Worm (Caenorhabditis elegans) whole organism, L4 larva: ENCODE data around the gene srz-9.

ENCODE experiments used
- D1046.2 ChIP-seq: fragments of 200-800 bp; sonication (Bioruptor generic); IDR thresholded peaks from 2 replicates; pipeline ENCODE4 v1.3.6; 2022; ENCODE audit warnings: missing genetic modification characterization, missing compliant biosample characterization
- F37D6.2 ChIP-seq: sonication (generic microtip); optimal IDR thresholded peaks from 2 replicates; lab custom pipeline; 2016; ENCODE audit warnings: mild to moderate bottlenecking, missing genetic modification characterization, missing compliant biosample characterization
- F44E2.7 ChIP-seq: fragments of 200-800 bp; sonication (Bioruptor generic); IDR thresholded peaks from 2 replicates; pipeline ENCODE4 v2.1.2; 2022; ENCODE audit warnings: missing genetic modification characterization, missing compliant biosample characterization
- Y5F2A.4 ChIP-seq: fragments of 200-800 bp; sonication (Bioruptor generic); optimal IDR thresholded peaks from 2 replicates; lab custom pipeline; 2018; ENCODE audit warnings: mild to moderate bottlenecking, missing genetic modification characterization, missing compliant biosample characterization
- ZK337.2 ChIP-seq: fragments of 200-800 bp; sonication (Bioruptor generic); IDR thresholded peaks from 2 replicates; pipeline ENCODE4 v1.3.6; 2022; ENCODE audit warnings: missing genetic modification reagents, missing genetic modification characterization, missing compliant biosample characterization
- aha-1 ChIP-seq: fragments of 150-350 bp; peaks from one replicate; lab custom pipeline; 2014; ENCODE audit warnings: missing biosample characterization, missing genetic modification characterization
- ama-1 ChIP-seq: fragments of 150-350 bp; optimal IDR thresholded peaks from 2 replicates; lab custom pipeline; 2014; ENCODE audit warnings: inconsistent platforms, mixed read lengths
- ceh-32 ChIP-seq: sonication (generic microtip); optimal IDR thresholded peaks from 2 replicates; lab custom pipeline; 2016; ENCODE audit warnings: mild to moderate bottlenecking, missing genetic modification characterization, missing compliant biosample characterization; ENCODE audit not compliant: poor library complexity
- ceh-44 ChIP-seq: fragments of 200-800 bp; sonication (Bioruptor generic); IDR thresholded peaks from 2 replicates; pipeline ENCODE4 v1.3.6; 2022; ENCODE audit warnings: missing genetic modification reagents, missing genetic modification characterization, missing compliant biosample characterization
- ceh-62 ChIP-seq: sonication (generic microtip); optimal IDR thresholded peaks from 2 replicates; lab custom pipeline; 2017; ENCODE audit warnings: missing biosample characterization, missing genetic modification characterization
- ces-1 ChIP-seq: fragments of 150-350 bp; sonication (generic microtip); optimal IDR thresholded peaks from 4 replicates; lab custom pipeline; 2014; ENCODE audit warnings: missing biosample characterization, missing genetic modification reagents, missing genetic modification characterization
- ctbp-1 ChIP-seq: fragments of 200-800 bp; sonication (Bioruptor generic); IDR thresholded peaks from 2 replicates; pipeline ENCODE4 v1.3.6; 2022; ENCODE audit warnings: missing genetic modification reagents, missing genetic modification characterization, missing compliant biosample characterization
- daf-16 ChIP-seq, 3 experiments: sonication (generic microtip); optimal IDR thresholded peaks; 2 replicates each; lab custom pipeline; 2016 to 2017; ENCODE audit warnings: missing genetic modification characterization in 3 of 3, missing genetic modification reagents in 3 of 3, mild to moderate bottlenecking in 2 of 3, missing compliant biosample characterization in 2 of 3, missing biosample characterization in 1 of 3, moderate library complexity in 1 of 3
- daf-19 ChIP-seq: fragments of 200-800 bp; sonication (Bioruptor generic); conservative IDR thresholded peaks from 2 replicates; pipeline ENCODE4 v1.3.6; 2022; ENCODE audit warnings: missing genetic modification characterization, missing compliant biosample characterization
- dmd-6 ChIP-seq: fragments of 200-800 bp; sonication (Bioruptor generic); IDR thresholded peaks from 2 replicates; pipeline ENCODE4 v1.3.6; 2022; ENCODE audit warnings: missing genetic modification reagents, missing genetic modification characterization, missing compliant biosample characterization
- dpl-1 ChIP-seq: fragments of 150-350 bp; optimal IDR thresholded peaks from 2 replicates; lab custom pipeline; 2014; ENCODE audit warnings: missing biosample characterization, missing genetic modification reagents, missing genetic modification characterization
- dve-1 ChIP-seq: sonication (generic microtip); optimal IDR thresholded peaks from 2 replicates; lab custom pipeline; 2017; ENCODE audit warnings: antibody characterized with exemption, mild to moderate bottlenecking, missing genetic modification characterization, missing compliant biosample characterization; ENCODE audit not compliant: insufficient read depth
- hlh-11 ChIP-seq: fragments of 200-800 bp; sonication (Bioruptor generic); optimal IDR thresholded peaks from 2 replicates; lab custom pipeline; 2018; ENCODE audit warnings: mild to moderate bottlenecking, missing genetic modification characterization, missing compliant biosample characterization
- jun-1 ChIP-seq: fragments of 150-350 bp; optimal IDR thresholded peaks from 2 replicates; lab custom pipeline; 2014; ENCODE audit warnings: missing biosample characterization, missing genetic modification reagents, missing genetic modification characterization
- lim-7 ChIP-seq: fragments of 200-800 bp; sonication (Bioruptor generic); IDR thresholded peaks from 2 replicates; pipeline ENCODE4 v1.3.6; 2022; ENCODE audit warnings: missing genetic modification characterization, missing compliant biosample characterization
- lin-13 ChIP-seq: fragments of 150-350 bp; optimal IDR thresholded peaks from 2 replicates; lab custom pipeline; 2014; ENCODE audit warnings: missing biosample characterization, missing genetic modification reagents, missing genetic modification characterization
- lsy-2 ChIP-seq, 2 experiments: fragments of 150-350 bp in 1 of 2; sonication (generic microtip) in 1 of 2; optimal IDR thresholded peaks; 2 replicates each; lab custom pipeline; 2014 to 2017; ENCODE audit warnings: missing biosample characterization in 2 of 2, missing genetic modification characterization in 2 of 2
- mdt-29 ChIP-seq: fragments of 200-800 bp; sonication (Bioruptor generic); IDR thresholded peaks from 2 replicates; pipeline ENCODE4 v1.3.6; 2022; ENCODE audit warnings: missing genetic modification reagents, missing genetic modification characterization, missing compliant biosample characterization
- mep-1 ChIP-seq: fragments of 150-350 bp; sonication (generic microtip); optimal IDR thresholded peaks from 3 replicates; lab custom pipeline; 2014; ENCODE audit warnings: missing biosample characterization, missing genetic modification characterization
- mes-2 ChIP-seq: sonication (generic microtip); optimal IDR thresholded peaks from 2 replicates; lab custom pipeline; 2016; ENCODE audit warnings: missing genotype, mild to moderate bottlenecking, missing genetic modification characterization, missing compliant biosample characterization; ENCODE audit not compliant: poor library complexity, severe bottlenecking
- nhr-28 ChIP-seq: fragments of 150-350 bp; optimal IDR thresholded peaks from 2 replicates; lab custom pipeline; 2014; ENCODE audit warnings: missing biosample characterization, missing genetic modification characterization
- nhr-48 ChIP-seq: sonication (generic microtip); optimal IDR thresholded peaks from 2 replicates; lab custom pipeline; 2016; ENCODE audit warnings: mild to moderate bottlenecking, missing genetic modification characterization, missing compliant biosample characterization
- pqm-1 ChIP-seq: sonication (generic microtip); optimal IDR thresholded peaks from 2 replicates; lab custom pipeline; 2017; ENCODE audit warnings: missing biosample characterization, missing genetic modification characterization
- rbr-2 ChIP-seq: sonication (generic microtip); optimal IDR thresholded peaks from 2 replicates; lab custom pipeline; 2016; ENCODE audit warnings: missing genotype, missing genetic modification characterization, missing compliant biosample characterization
- saeg-2 ChIP-seq: fragments of 200-800 bp; sonication (Bioruptor generic); IDR thresholded peaks from 2 replicates; pipeline ENCODE4 v1.3.6; 2022; ENCODE audit warnings: missing genetic modification reagents, missing genetic modification characterization, missing compliant biosample characterization
- set-16 ChIP-seq: fragments of 200-800 bp; sonication (Bioruptor generic); IDR thresholded peaks from 2 replicates; pipeline ENCODE4 v1.3.6; 2022; ENCODE audit warnings: missing genetic modification reagents, missing genetic modification characterization, missing compliant biosample characterization
- skn-1 ChIP-seq: fragments of 150-350 bp; optimal IDR thresholded peaks from 2 replicates; lab custom pipeline; 2014; ENCODE audit warnings: missing biosample characterization, missing genetic modification characterization
- unc-62 ChIP-seq, 3 experiments: fragments of 150-350 bp in 1 of 3; sonication (generic microtip); optimal IDR thresholded peaks in 2 of 3; peaks in 1 of 3; 1 replicate in 1 of 3; 2 replicates in 2 of 3; lab custom pipeline; 2014 to 2017; ENCODE audit warnings: missing biosample characterization in 3 of 3, missing genetic modification characterization in 3 of 3, missing genetic modification reagents in 3 of 3, missing genotype in 1 of 3
- zfp-2 ChIP-seq: sonication (generic microtip); optimal IDR thresholded peaks from 2 replicates; lab custom pipeline; 2016; ENCODE audit warnings: mild to moderate bottlenecking, missing genetic modification characterization, missing compliant biosample characterization
- zfp-3 ChIP-seq: fragments of 200-800 bp; sonication (Bioruptor generic); conservative IDR thresholded peaks from 2 replicates; pipeline ENCODE4 v1.3.6; 2022; ENCODE audit warnings: missing genetic modification reagents, missing genetic modification characterization, missing compliant biosample characterization
- zip-2 ChIP-seq: fragments of 150-350 bp; optimal IDR thresholded peaks from 2 replicates; lab custom pipeline; 2014; ENCODE audit warnings: missing biosample characterization, missing genetic modification characterization
- ztf-7 ChIP-seq: fragments of 150-350 bp; optimal IDR thresholded peaks from 2 replicates; lab custom pipeline; 2014; ENCODE audit warnings: missing biosample characterization, missing genetic modification characterization

The srz-9 gene

DNA sequence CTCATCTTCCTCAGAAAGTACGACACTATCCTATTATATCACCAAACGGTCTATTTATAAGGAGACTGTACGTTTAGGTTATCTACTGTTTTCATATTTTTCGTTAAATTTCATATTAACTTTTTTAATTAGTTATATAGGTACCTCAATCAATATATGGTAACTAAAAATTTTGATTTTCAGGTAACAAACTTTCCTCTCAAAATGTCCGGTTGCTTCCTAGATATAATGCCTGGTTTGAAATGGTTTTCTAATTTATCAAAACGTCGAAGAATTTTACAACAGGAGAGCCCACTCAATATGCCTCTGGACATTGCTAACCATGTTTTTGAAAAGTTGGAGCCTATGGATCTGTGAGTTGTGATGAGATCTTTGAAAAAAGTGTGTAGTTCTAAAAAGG is 33.8 kb downstream of the srz-9 start, which contains the start of gene fbxa-28:
Gene fbxa-28 (plus strand): TSS at position 301 of the 400 bp plus-strand sequence.
- TF ChIP-seq ZK337.2, result no peak
- TF ChIP-seq ama-1 (lab: Kevin White, UChicago), result no peak
- no peak for TF ChIP-seq dpl-1 (GFP tag; lab: Kevin White, UChicago)
- no peak for TF ChIP-seq ceh-32 (tag; lab: Kevin White, UChicago)
- no peak for TF ChIP-seq skn-1
- no peak for TF ChIP-seq mep-1 (tag; lab: Kevin White, UChicago)
- TF ChIP-seq zfp-2 (tag; lab: Kevin White, UChicago), result no peak
- no peak for TF ChIP-seq mes-2 (tag; lab: Kevin White, UChicago)
- TF ChIP-seq saeg-2, result no peak
- TF ChIP-seq nhr-48 (tag; lab: Kevin White, UChicago), result no peak
- TF ChIP-seq F44E2.7 (GFP tag; lab: Robert Waterston, UW), result no peak
- TF ChIP-seq ceh-62 (tag; lab: Kevin White, UChicago), result no peak
- no peak for TF ChIP-seq lin-13 (GFP tag; lab: Kevin White, UChicago)
- no peak for TF ChIP-seq zfp-3
- no peak for TF ChIP-seq D1046.2 (GFP tag; lab: Robert Waterston, UW)
- no peak for TF ChIP-seq mdt-29 (GFP tag; lab: Robert Waterston, UW)

- TF ChIP-seq F37D6.2 (tag; lab: Kevin White, UChicago) (no peak), lsy-2 (tag; optimal IDR thresholded peaks at IDR 0.05; lab: Kevin White, UChicago) (no peak), jun-1 (tag; lab: Kevin White, UChicago) (no peak), unc-62 (GFP tag; optimal IDR thresholded peaks at IDR 0.05 in 1 of 2; lab: Kevin White, UChicago) (peak in 1 of 2 experiments; percentile 16), unc-62 (tag; optimal IDR thresholded peaks at IDR 0.05; lab: Kevin White, UChicago) (no peak), ctbp-1 (GFP tag; lab: Robert Waterston, UW) (no peak), ztf-7 (no peak), nhr-48 (tag; lab: Kevin White, UChicago) (no peak)
Measured at ce11 chrIII:1303414-1303813, 39.6 kb downstream of the srz-9 start, which contains the start of gene fbxa-75. Gene fbxa-75, plus strand, starts transcription at chrIII:1303714.

DNA sequence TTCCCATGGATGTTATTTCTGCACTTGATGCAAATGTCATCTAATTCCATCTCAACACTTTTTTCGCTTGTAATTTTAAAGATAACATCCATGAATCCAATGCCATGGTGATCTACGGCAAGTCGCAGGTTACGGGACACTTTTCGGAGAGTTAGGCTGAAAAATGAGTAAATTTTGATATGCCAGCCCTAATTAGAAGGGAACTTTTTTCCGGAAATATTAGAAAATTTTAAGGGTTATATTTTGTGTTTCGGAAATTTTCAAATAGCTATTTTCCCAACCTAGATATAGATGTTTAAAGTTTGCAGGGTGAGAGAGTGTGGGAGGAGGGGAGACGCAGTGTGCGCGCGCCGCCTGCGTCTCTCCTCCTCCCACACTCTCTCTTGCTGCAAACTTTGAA is 43.5 kb downstream of the srz-9 start:
- TF ChIP-seq aha-1 (tag; lab: Kevin White, UChicago), result peak; percentile 23
- no peak for TF ChIP-seq daf-19 (GFP tag; lab: Robert Waterston, UW)
- peak in 1 of 2 experiments; percentile 77 for TF ChIP-seq unc-62 (GFP tag; optimal IDR thresholded peaks at IDR 0.05 in 1 of 2; lab: Kevin White, UChicago)
- TF ChIP-seq unc-62 (tag; optimal IDR thresholded peaks at IDR 0.05; lab: Kevin White, UChicago), result no peak

DNA sequence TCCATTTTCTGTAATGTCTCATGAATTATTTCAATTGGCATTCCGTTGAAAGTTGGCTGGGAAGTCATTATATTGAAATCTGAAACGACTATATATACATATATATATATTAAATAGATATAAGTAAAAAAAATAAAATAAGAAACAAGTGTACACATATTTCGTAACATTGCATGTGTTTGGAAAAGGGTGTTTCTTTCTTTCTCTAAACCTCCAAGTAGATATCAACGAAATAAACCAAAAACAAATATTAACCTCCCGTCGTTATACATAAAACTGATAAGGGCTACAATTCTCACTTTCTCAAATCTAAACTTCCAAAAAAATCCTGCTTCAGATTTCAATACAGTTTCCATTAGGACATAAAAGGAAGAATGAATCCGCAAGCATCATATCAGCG is 44.4 kb downstream of the srz-9 start, which contains the start of gene fbxa-79:
Gene fbxa-79 (minus strand): TSS at position 86 of the 400 bp plus-strand sequence.
- TF ChIP-seq daf-16 (GFP tag; optimal IDR thresholded peaks at IDR 0.05; lab: Kevin White, UChicago) (no peak), daf-16 (tag; optimal IDR thresholded peaks at IDR 0.05; lab: Kevin White, UChicago) (peak; percentile 71), ceh-44 (GFP tag; lab: Robert Waterston, UW) (no peak), Y5F2A.4 (GFP tag; lab: Kevin White, UChicago) (no peak), zfp-3 (no peak), D1046.2 (GFP tag; lab: Robert Waterston, UW) (no peak), dve-1 (peak; percentile 38), dmd-6 (peak; percentile 22; the same call in 1 of the 2 replicates), pqm-1 (tag; lab: Kevin White, UChicago) (peak; percentile 86), ces-1 (no peak), hlh-11 (tag; lab: Kevin White, UChicago) (peak; percentile 31), mes-2 (tag; lab: Kevin White, UChicago) (no peak), ztf-7 (peak; percentile 66), lim-7 (GFP tag; lab: Robert Waterston, UW) (no peak), aha-1 (tag; lab: Kevin White, UChicago) (peak; percentile 1), rbr-2 (tag; lab: Kevin White, UChicago) (no peak), set-16 (GFP tag; lab: Robert Waterston, UW) (no peak), zip-2 (tag; lab: Kevin White, UChicago) (peak; percentile 91), unc-62 (GFP tag; optimal IDR thresholded peaks at IDR 0.05 in 1 of 2; lab: Kevin White, UChicago) (peak in 1 of 2 experiments; percentile 25), unc-62 (tag; optimal IDR thresholded peaks at IDR 0.05; lab: Kevin White, UChicago) (no peak), skn-1 (no peak), nhr-28 (peak; percentile 78)
